Worm (Caenorhabditis elegans) whole organism, mixed stage, embryonic: ENCODE measurements around the gene F37C12.10.

ENCODE experiments used
- M03D4.4 ChIP-seq: sonication (generic microtip); optimal IDR thresholded peaks from 2 replicates; lab custom pipeline; 2017; ENCODE audit warnings: mild to moderate bottlenecking, missing genetic modification characterization, missing compliant biosample characterization
- bed-3 ChIP-seq: fragments of 200-800 bp; sonication (Bioruptor generic); optimal IDR thresholded peaks from 3 replicates; lab custom pipeline; 2018; ENCODE audit warnings: mild to moderate bottlenecking, missing genetic modification characterization, moderate library complexity, missing compliant biosample characterization
- blmp-1 ChIP-seq: fragments of 150-350 bp; optimal IDR thresholded peaks from 2 replicates; lab custom pipeline; 2014; ENCODE audit warnings: missing biosample characterization, missing genetic modification characterization
- ceh-39 ChIP-seq: fragments of 150-350 bp; optimal IDR thresholded peaks from 2 replicates; lab custom pipeline; 2014; ENCODE audit warnings: missing biosample characterization, missing genetic modification characterization
- ceh-43 ChIP-seq: fragments of 200-800 bp; sonication (Bioruptor generic); optimal IDR thresholded peaks from 2 replicates; lab custom pipeline; 2018; ENCODE audit warnings: mild to moderate bottlenecking, missing genetic modification characterization, moderate library complexity, missing compliant biosample characterization
- ceh-83 ChIP-seq: fragments of 200-800 bp; sonication (Bioruptor generic); optimal IDR thresholded peaks from 2 replicates; lab custom pipeline; 2018; ENCODE audit warnings: mild to moderate bottlenecking, missing genetic modification characterization, missing compliant biosample characterization
- ces-1 ChIP-seq: fragments of 150-350 bp; optimal IDR thresholded peaks from 2 replicates; lab custom pipeline; 2014; ENCODE audit warnings: missing biosample characterization, missing genetic modification reagents, missing genetic modification characterization
- cnd-1 ChIP-seq: fragments of 200-800 bp; sonication (Bioruptor generic); optimal IDR thresholded peaks from 2 replicates; lab custom pipeline; 2018; ENCODE audit warnings: mild to moderate bottlenecking, missing genetic modification characterization, missing compliant biosample characterization
- drap-1 ChIP-seq: fragments of 200-800 bp; sonication (Bioruptor generic); optimal IDR thresholded peaks from 3 replicates; lab custom pipeline; 2018; ENCODE audit warnings: mild to moderate bottlenecking, missing genetic modification characterization, missing compliant biosample characterization
- elt-3 ChIP-seq: fragments of 150-350 bp; optimal IDR thresholded peaks from 2 replicates; lab custom pipeline; 2014; ENCODE audit warnings: missing biosample characterization, missing genetic modification characterization
- flh-1 ChIP-seq: fragments of 200-800 bp; sonication (Bioruptor generic); optimal IDR thresholded peaks from 2 replicates; lab custom pipeline; 2018; ENCODE audit warnings: mild to moderate bottlenecking, missing genetic modification characterization, moderate library complexity, missing compliant biosample characterization
- hlh-1 ChIP-seq: fragments of 150-350 bp; optimal IDR thresholded peaks from 2 replicates; lab custom pipeline; 2014; ENCODE audit warnings: missing biosample characterization, missing genetic modification reagents, missing genetic modification characterization
- lin-13 ChIP-seq: fragments of 150-350 bp; optimal IDR thresholded peaks from 2 replicates; lab custom pipeline; 2014; ENCODE audit warnings: missing biosample characterization, missing genetic modification characterization
- lin-32 ChIP-seq: fragments of 200-800 bp; sonication (Bioruptor generic); optimal IDR thresholded peaks from 2 replicates; lab custom pipeline; 2018; ENCODE audit warnings: mild to moderate bottlenecking, missing genetic modification characterization, missing compliant biosample characterization
- lsy-2 ChIP-seq: fragments of 150-350 bp; optimal IDR thresholded peaks from 2 replicates; lab custom pipeline; 2014; ENCODE audit warnings: missing biosample characterization, missing genetic modification characterization
- mab-5 ChIP-seq: fragments of 150-350 bp; optimal IDR thresholded peaks from 2 replicates; lab custom pipeline; 2014; ENCODE audit warnings: missing biosample characterization, missing genetic modification characterization
- mep-1 ChIP-seq: fragments of 150-350 bp; optimal IDR thresholded peaks from 2 replicates; lab custom pipeline; 2017; ENCODE audit warnings: missing biosample characterization, missing genetic modification reagents, missing genetic modification characterization, inconsistent platforms
- mls-2 ChIP-seq: sonication (generic microtip); optimal IDR thresholded peaks from 2 replicates; lab custom pipeline; 2016; ENCODE audit warnings: mild to moderate bottlenecking, missing genetic modification characterization, moderate library complexity, missing compliant biosample characterization
- nhr-2 ChIP-seq: fragments of 150-350 bp; optimal IDR thresholded peaks from 2 replicates; lab custom pipeline; 2014; ENCODE audit warnings: missing biosample characterization, missing genetic modification characterization
- nhr-237 ChIP-seq: fragments of 150-350 bp; optimal IDR thresholded peaks from 2 replicates; lab custom pipeline; 2014; ENCODE audit warnings: missing biosample characterization, missing genetic modification characterization
- nhr-28 ChIP-seq: fragments of 150-350 bp; optimal IDR thresholded peaks from 2 replicates; lab custom pipeline; 2014; ENCODE audit warnings: missing biosample characterization, missing genetic modification characterization
- nhr-76 ChIP-seq: sonication (generic microtip); optimal IDR thresholded peaks from 2 replicates; lab custom pipeline; 2017; ENCODE audit warnings: missing biosample characterization, missing genetic modification characterization
- pha-4 ChIP-seq: fragments of 150-350 bp; optimal IDR thresholded peaks from 2 replicates; lab custom pipeline; 2018; ENCODE audit warnings: missing biosample characterization, missing genetic modification reagents, missing genetic modification characterization
- sem-2 ChIP-seq: fragments of 200-800 bp; sonication (Bioruptor generic); optimal IDR thresholded peaks from 2 replicates; lab custom pipeline; 2018; ENCODE audit warnings: mild to moderate bottlenecking, missing genetic modification characterization, missing compliant biosample characterization
- snpc-4 ChIP-seq: fragments of 150-350 bp; optimal IDR thresholded peaks from 2 replicates; lab custom pipeline; 2014; ENCODE audit warnings: missing biosample characterization, missing genetic modification characterization
- sptf-1 ChIP-seq: sonication (generic microtip); optimal IDR thresholded peaks from 2 replicates; lab custom pipeline; 2017; ENCODE audit warnings: mild to moderate bottlenecking, missing genetic modification characterization, moderate library complexity, missing compliant biosample characterization
- tbx-8 ChIP-seq: fragments of 200-800 bp; sonication (Bioruptor generic); optimal IDR thresholded peaks from 2 replicates; lab custom pipeline; 2018; ENCODE audit warnings: mild to moderate bottlenecking, missing genetic modification characterization, moderate library complexity, missing compliant biosample characterization
- unc-120 ChIP-seq: sonication (generic microtip); optimal IDR thresholded peaks from 2 replicates; lab custom pipeline; 2017; ENCODE audit warnings: missing genetic modification characterization, missing compliant biosample characterization; ENCODE audit not compliant: poor library complexity, severe bottlenecking
- unc-39 ChIP-seq: fragments of 150-350 bp; optimal IDR thresholded peaks from 2 replicates; lab custom pipeline; 2014; ENCODE audit warnings: missing biosample characterization, missing genetic modification characterization
- unc-62 ChIP-seq: fragments of 150-350 bp; optimal IDR thresholded peaks from 2 replicates; lab custom pipeline; 2014; ENCODE audit warnings: missing biosample characterization, missing genetic modification reagents, missing genetic modification characterization
- ztf-11 ChIP-seq: fragments of 150-350 bp; optimal IDR thresholded peaks from 2 replicates; lab custom pipeline; 2014; ENCODE audit warnings: missing biosample characterization, missing genetic modification characterization

F37C12.10 gene

DNA sequence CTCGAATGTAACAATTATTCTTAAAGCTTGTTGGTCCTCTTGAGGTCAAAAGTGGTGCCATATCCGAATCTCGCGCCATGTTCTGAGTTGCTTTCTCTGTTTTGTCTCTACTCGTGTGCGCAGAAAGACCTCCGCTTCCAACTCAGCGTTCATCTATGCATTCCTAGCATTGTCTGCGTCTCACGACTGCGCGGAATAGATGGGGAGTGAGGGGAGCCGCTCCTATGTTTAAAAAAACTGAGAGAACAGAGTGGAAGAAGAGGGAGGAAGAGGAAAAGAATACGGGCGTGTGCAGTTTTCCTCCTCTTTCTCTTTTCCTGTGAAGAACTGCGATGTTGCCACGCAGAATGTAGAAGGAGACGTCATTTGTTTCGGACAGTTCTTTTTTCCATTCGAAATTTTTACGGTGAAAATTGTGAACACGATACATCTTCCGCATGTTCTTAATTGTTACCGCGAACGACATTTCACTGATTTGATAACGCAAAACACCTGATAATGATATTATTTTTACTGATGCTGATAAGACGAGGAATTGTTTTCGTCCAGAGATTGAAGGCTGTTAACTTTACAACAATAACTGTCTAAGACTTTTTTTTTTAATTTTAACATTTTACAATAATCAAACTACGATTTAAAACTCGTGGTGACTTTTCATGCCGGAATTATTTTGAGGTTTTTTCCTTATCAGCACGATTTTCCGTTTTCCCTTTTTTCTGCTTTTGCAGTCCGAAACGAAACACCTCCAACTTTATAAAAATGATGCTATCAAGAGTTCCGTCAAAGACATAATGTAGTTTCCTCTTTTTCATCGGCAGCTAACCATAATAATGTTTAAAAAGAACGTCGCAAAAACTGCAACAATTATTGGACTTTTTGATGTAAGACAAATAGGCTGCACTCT lies 21.3 kb downstream of the F37C12.10 start:
- TF ChIP-seq nhr-237 (peak; percentile 6), ces-1 (GFP tag; lab: Kevin White, UChicago) (no peak), mab-5 (tag; lab: Kevin White, UChicago) (no peak), unc-120 (tag; lab: Kevin White, UChicago) (no peak), ceh-39 (tag; lab: Kevin White, UChicago) (no peak), drap-1 (GFP tag; lab: Kevin White, UChicago) (peak; percentile 11), unc-62 (GFP tag; lab: Kevin White, UChicago) (no peak)

DNA sequence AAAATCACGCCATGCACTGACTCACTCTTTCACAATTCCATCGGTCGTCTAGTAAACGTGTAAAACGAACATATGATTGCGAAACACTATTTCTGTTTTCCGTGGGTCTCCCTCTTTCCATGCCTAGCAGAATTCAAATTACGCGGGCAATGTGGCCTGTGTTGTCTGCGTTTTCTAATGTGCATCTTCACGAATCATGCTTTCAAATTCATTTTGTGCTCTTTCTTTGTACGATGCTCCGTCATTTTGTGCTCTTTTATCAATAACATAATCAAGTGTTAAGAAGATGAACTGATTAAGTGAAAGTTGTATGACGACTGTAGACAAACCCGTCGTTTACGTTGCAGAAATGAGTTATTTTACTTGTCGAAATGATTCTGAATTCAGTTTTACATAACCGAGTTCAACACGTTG lies 22.4 kb downstream of the F37C12.10 start:
- TF ChIP-seq ces-1 (GFP tag; lab: Kevin White, UChicago) = peak; percentile 10
- TF ChIP-seq sem-2 (GFP tag; lab: Kevin White, UChicago) = no peak

DNA sequence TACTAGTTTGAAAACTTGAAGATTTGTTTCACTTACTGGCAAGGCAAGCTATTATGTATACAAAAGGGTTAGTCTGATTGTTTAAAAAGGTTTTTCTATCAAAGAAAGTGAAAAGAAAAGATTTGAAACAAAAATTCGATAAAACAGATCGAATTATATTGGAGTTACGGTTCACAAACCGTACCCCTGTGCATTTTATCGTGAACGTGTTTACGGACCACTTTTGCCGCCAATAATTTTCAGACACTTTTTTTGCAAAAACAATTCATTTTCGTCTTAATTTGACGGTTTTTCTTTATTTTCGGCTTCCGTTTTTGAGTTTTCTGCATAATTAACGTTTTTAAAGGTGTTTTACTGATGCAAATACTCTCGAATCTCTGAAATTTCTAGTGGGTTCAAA lies 22.9 kb downstream of the F37C12.10 start:
- no peak for TF ChIP-seq blmp-1 (tag; lab: Kevin White, UChicago)
- TF ChIP-seq sptf-1 (tag; lab: Kevin White, UChicago) = no peak
- no peak for TF ChIP-seq ceh-83 (GFP tag; lab: Kevin White, UChicago)
- no peak for TF ChIP-seq mab-5 (tag; lab: Kevin White, UChicago)
- no peak for TF ChIP-seq mep-1 (tag; lab: Kevin White, UChicago)
- TF ChIP-seq M03D4.4 (tag; lab: Kevin White, UChicago) = no peak
- TF ChIP-seq flh-1 (GFP tag; lab: Kevin White, UChicago) = no peak
- no peak for TF ChIP-seq nhr-28
- no peak for TF ChIP-seq lin-32 (GFP tag; lab: Kevin White, UChicago)

DNA sequence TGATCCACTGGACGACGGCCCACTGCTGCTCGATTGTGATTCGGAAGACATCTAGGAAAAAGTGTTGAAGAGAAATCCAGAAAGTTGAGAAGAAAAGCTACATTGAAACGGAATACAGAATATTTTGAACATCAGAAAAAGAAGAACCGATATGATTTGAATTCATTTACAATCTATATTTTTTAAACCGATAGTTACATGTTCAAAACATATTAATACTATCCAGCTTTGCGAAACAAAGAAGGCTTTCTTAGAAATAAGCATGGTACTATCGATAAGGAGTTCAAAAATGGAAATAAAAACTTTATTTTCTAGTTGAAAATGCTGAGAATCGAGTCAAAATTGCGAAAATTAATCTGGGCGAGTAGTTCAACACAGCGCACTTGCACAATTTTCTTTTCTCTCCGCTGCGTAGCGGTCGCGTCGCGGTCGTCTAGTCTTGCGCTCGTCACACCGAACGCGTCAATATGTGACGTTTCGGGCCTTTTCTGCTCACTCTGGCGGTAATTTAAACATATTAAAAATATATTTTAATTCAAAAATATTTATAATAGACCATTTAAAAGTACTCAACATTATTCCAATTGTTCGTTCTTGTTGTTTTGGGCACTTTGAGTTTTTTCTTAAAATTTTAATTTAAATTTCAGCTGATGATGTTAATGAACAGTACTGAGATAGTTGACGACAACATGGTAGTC lies 26.0 kb downstream of the F37C12.10 start, which contains the start of the genes syf-2 and K04G7.1:
TSS of gene syf-2 (minus strand) at position 51 of the 698 bp plus-strand sequence.
TSS of gene K04G7.1 (plus strand) at position 648 of the 698 bp plus-strand sequence.
- no peak for TF ChIP-seq cnd-1 (tag; lab: Kevin White, UChicago)
- TF ChIP-seq flh-1 (GFP tag; lab: Kevin White, UChicago) = no peak
- TF ChIP-seq mls-2 (tag; lab: Kevin White, UChicago) = peak; percentile 9
- TF ChIP-seq M03D4.4 (tag; lab: Kevin White, UChicago) = no peak
- TF ChIP-seq nhr-28 = no peak
- TF ChIP-seq pha-4 = peak; percentile 85
- TF ChIP-seq drap-1 (GFP tag; lab: Kevin White, UChicago) = peak; percentile 42
- TF ChIP-seq snpc-4 (tag; lab: Kevin White, UChicago) = no peak
- no peak for TF ChIP-seq elt-3 (tag; lab: Kevin White, UChicago)
- TF ChIP-seq unc-39 = no peak
- TF ChIP-seq ztf-11 (tag; lab: Kevin White, UChicago) = no peak
- peak; percentile 42 for TF ChIP-seq nhr-2 (tag; lab: Kevin White, UChicago)
- TF ChIP-seq ceh-43 (GFP tag; lab: Kevin White, UChicago) = peak; percentile 3
- peak; percentile 69 for TF ChIP-seq hlh-1 (tag; lab: Kevin White, UChicago)
- TF ChIP-seq bed-3 = no peak
- peak; percentile 98 for TF ChIP-seq mep-1 (tag; lab: Kevin White, UChicago)
- peak; percentile 87 for TF ChIP-seq ceh-39 (tag; lab: Kevin White, UChicago)
- TF ChIP-seq nhr-76 = no peak
- TF ChIP-seq lin-13 (tag; lab: Kevin White, UChicago) = peak; percentile 96
- TF ChIP-seq unc-62 (GFP tag; lab: Kevin White, UChicago) = peak; percentile 70
- peak; percentile 89 for TF ChIP-seq lsy-2
- TF ChIP-seq ces-1 (GFP tag; lab: Kevin White, UChicago) = peak; percentile 80
- TF ChIP-seq sptf-1 (tag; lab: Kevin White, UChicago) = peak; percentile 78
- peak; percentile 53 for TF ChIP-seq unc-120 (tag; lab: Kevin White, UChicago)
- peak; percentile 88 for TF ChIP-seq nhr-237
- no peak for TF ChIP-seq tbx-8 (GFP tag; lab: Kevin White, UChicago)
- no peak for TF ChIP-seq mab-5 (tag; lab: Kevin White, UChicago)
